Fruit fly (Drosophila melanogaster): ENCODE data around the gene CG15283.

The CG15283 gene

dm6 chr2L:14454247-14454646, 3.5 kb upstream of the CG15283 start:
- TF ChIP-seq esn (GFP tag; optimal IDR thresholded peaks at IDR 0.05), result no peak
- no peak for TF ChIP-seq OdsH (GFP tag; optimal IDR thresholded peaks at IDR 0.05)
- TF ChIP-seq CG6854 (GFP tag; optimal IDR thresholded peaks at IDR 0.05), result no peak
- TF ChIP-seq CG6276 (GFP tag; optimal IDR thresholded peaks at IDR 0.05), result no peak

dm6 chr2L:14452920-14453791, 2.4 kb upstream of the CG15283 start:
- TF ChIP-seq svp (GFP tag) (peak; percentile 14), CG8632 (GFP tag; optimal IDR thresholded peaks at IDR 0.05) (no peak)

- peak; percentile 1 for TF ChIP-seq Hr4 (GFP tag; optimal IDR thresholded peaks at IDR 0.05)
- TF ChIP-seq CG10631 (GFP tag; optimal IDR thresholded peaks at IDR 0.05), result peak; percentile 4
- peak; percentile 56 for TF ChIP-seq CG15336 (GFP tag; IDR thresholded peaks at IDR 0.05)
- TF ChIP-seq CG32006 (GFP tag; optimal IDR thresholded peaks at IDR 0.05), result peak; percentile 53
- peak; percentile 18 for TF ChIP-seq Eip78C (GFP tag)
- 0 out of 3 replicates have a peak, but pooled peaks have one; percentile 37 for TF ChIP-seq eg (GFP tag; IDR thresholded peaks at IDR 0.05)
- TF ChIP-seq CG1621 (tag; optimal IDR thresholded peaks at IDR 0.05), result no peak
- TF ChIP-seq CG8119 (GFP tag; IDR thresholded peaks at IDR 0.05), result peak; percentile 41; the same call in 1 of the 3 replicates
- peak in 1 of 2 experiments; percentile 35 for TF ChIP-seq salr (GFP tag; optimal IDR thresholded peaks at IDR 0.05)
- no peak for TF ChIP-seq dsx (GFP tag; optimal IDR thresholded peaks at IDR 0.05; ENCODE audit: poor library complexity, severe bottlenecking)
Measured at dm6 chr2L:14451286-14451685, 564 bp upstream of the CG15283 start.

dm6 chr2L:14449886-14450548, 705 bp downstream of the CG15283 start:
- TF ChIP-seq CG6792 (GFP tag; optimal IDR thresholded peaks at IDR 0.05) (no peak), fd85E (GFP tag; optimal IDR thresholded peaks at IDR 0.05) (no peak), Sox14 (GFP tag; optimal IDR thresholded peaks at IDR 0.05) (no peak), CG11902 (GFP tag; optimal IDR thresholded peaks at IDR 0.05) (no peak), Gug (GFP tag; IDR thresholded peaks at IDR 0.05) (no peak), Hr38 (GFP tag; optimal IDR thresholded peaks at IDR 0.05) (no peak), CG7368 (GFP tag; optimal IDR thresholded peaks at IDR 0.05) (no peak), CG4318 (GFP tag; optimal IDR thresholded peaks at IDR 0.05) (no peak), CG8319 (GFP tag; optimal IDR thresholded peaks at IDR 0.05) (no peak), CG10631 (GFP tag; optimal IDR thresholded peaks at IDR 0.05) (no peak)

- no peak for TF ChIP-seq Smox (GFP tag; optimal IDR thresholded peaks at IDR 0.05)
- peak; percentile 20 for TF ChIP-seq fkh (GFP tag; optimal IDR thresholded peaks at IDR 0.05)
Measured at dm6 chr2L:14448784-14449183, 1.9 kb downstream of the CG15283 start.

dm6 chr2L:14447558-14447957, 3.2 kb downstream of the CG15283 start:
- TF ChIP-seq fkh (GFP tag; optimal IDR thresholded peaks at IDR 0.05) (no peak), CG4318 (GFP tag; optimal IDR thresholded peaks at IDR 0.05) (no peak), CG7368 (GFP tag; optimal IDR thresholded peaks at IDR 0.05) (no peak), Sox15 (GFP tag; optimal IDR thresholded peaks at IDR 0.05) (no peak), net (GFP tag; optimal IDR thresholded peaks at IDR 0.05) (no peak), achi (GFP tag; optimal IDR thresholded peaks at IDR 0.05) (no peak), CG31627 (GFP tag; optimal IDR thresholded peaks at IDR 0.05) (no peak), CG10669 (GFP tag; optimal IDR thresholded peaks at IDR 0.05) (no peak), CG8119 (GFP tag; IDR thresholded peaks at IDR 0.05) (no peak)

Measured in whole organism, prepupa.